Worm (Caenorhabditis elegans): ENCODE results near the gene glr-2.
A peak's percentile ranks its signal among the peaks of the same experiment; 100 is the strongest.

glr-2 gene

ce11 chrIII:7101814-7102477, 42.8 kb downstream of the glr-2 start (continued):
- TF ChIP-seq bed-1 (GFP tag; IDR thresholded peaks at IDR 0.05) (no peak), hrde-1 (tag; optimal IDR thresholded peaks at IDR 0.05; ENCODE audit: borderline replicate concordance) (peak; percentile 96), F33H1.4 (GFP tag; IDR thresholded peaks at IDR 0.05) (peak; percentile 35), attf-3 (GFP tag; conservative IDR thresholded peaks at IDR 0.05) (no peak), snpc-3.4 (tag; optimal IDR thresholded peaks at IDR 0.05) (peak; percentile 88), egl-44 (GFP tag; IDR thresholded peaks at IDR 0.05) (no peak; the same call in 1 of the 2 replicates), nhr-179 (tag; optimal IDR thresholded peaks at IDR 0.05) (no peak), attf-5 (GFP tag; optimal IDR thresholded peaks at IDR 0.05) (peak; percentile 22), B0336.3 (GFP tag; IDR thresholded peaks at IDR 0.05) (peak; percentile 97), somi-1 (GFP tag; optimal IDR thresholded peaks at IDR 0.05) (no peak), ccch-3 (GFP tag; optimal IDR thresholded peaks at IDR 0.05) (no peak), egl-18 (GFP tag; IDR thresholded peaks at IDR 0.05) (no peak), mel-28 (tag; optimal IDR thresholded peaks at IDR 0.05; ENCODE audit: borderline replicate concordance) (no peak), bed-2 (GFP tag; IDR thresholded peaks at IDR 0.05) (no peak), attf-6 (GFP tag; IDR thresholded peaks at IDR 0.05) (peak; percentile 90), lsl-1 (GFP tag; optimal IDR thresholded peaks at IDR 0.05) (peak; percentile 59), F57C9.4 (tag; optimal IDR thresholded peaks at IDR 0.05) (no peak), nfya-1 (tag; optimal IDR thresholded peaks at IDR 0.05; ENCODE audit: borderline replicate concordance, insufficient read depth) (no peak), F49E8.2 (tag; optimal IDR thresholded peaks at IDR 0.05; ENCODE audit: insufficient read depth) (peak; percentile 88), ceh-100 (GFP tag; IDR thresholded peaks at IDR 0.05) (peak; percentile 35), ztf-3 (GFP tag; optimal IDR thresholded peaks at IDR 0.05) (no peak), nhr-27 (tag; optimal IDR thresholded peaks at IDR 0.05) (no peak), nfya-2 (GFP tag; IDR thresholded peaks at IDR 0.05) (0 out of 2 replicates have a peak, but pooled peaks have one; percentile 22), ceh-79 (tag; optimal IDR thresholded peaks at IDR 0.05) (no peak), atf-7 (tag; optimal IDR thresholded peaks at IDR 0.05) (peak; percentile 24), F22D6.2 (tag; optimal IDR thresholded peaks at IDR 0.05) (no peak), hmg-20 (GFP tag; IDR thresholded peaks at IDR 0.05) (0 out of 2 replicates have a peak, but pooled peaks have one; percentile 34), Y53G8AR.9 (GFP tag; conservative IDR thresholded peaks at IDR 0.05) (peak; percentile 83), dpff-1 (tag; optimal IDR thresholded peaks at IDR 0.05) (no peak), let-526 (GFP tag; IDR thresholded peaks at IDR 0.05) (no peak), T07F8.4 (tag; optimal IDR thresholded peaks at IDR 0.05) (no peak)

DNA sequence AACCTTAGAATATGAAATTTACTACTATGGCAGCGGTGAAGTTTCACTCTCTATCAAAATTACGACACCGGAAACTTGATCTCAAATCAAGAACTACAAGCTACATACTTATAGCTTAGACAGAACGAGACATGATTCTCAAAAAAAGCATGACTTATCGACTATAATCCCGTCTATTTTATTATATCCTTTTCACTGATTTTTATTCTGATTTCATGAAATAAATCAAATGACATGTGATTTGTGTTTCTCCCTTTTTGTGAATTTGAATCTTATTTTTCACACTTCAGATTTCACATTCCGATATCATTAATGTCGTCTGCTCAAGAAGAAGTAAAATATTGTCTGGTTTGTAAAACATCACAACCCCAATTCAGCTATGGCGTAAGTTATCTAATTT, 44.8 kb downstream of the glr-2 start, which contains the start of gene ZK418.11:
Gene ZK418.11, plus strand, starts transcription at position 289 of the 400 bp plus-strand sequence.
- no peak for TF ChIP-seq nhr-120 (GFP tag; IDR thresholded peaks at IDR 0.05)
- TF ChIP-seq madf-10 (tag; optimal IDR thresholded peaks at IDR 0.05): no peak
- TF ChIP-seq dpff-1 (tag; optimal IDR thresholded peaks at IDR 0.05): no peak
- no peak for TF ChIP-seq ztf-22 (GFP tag; optimal IDR thresholded peaks at IDR 0.05)
- TF ChIP-seq hlh-26 (GFP tag; conservative IDR thresholded peaks at IDR 0.05): no peak
- no peak for TF ChIP-seq gei-17 (GFP tag; optimal IDR thresholded peaks at IDR 0.05)
- TF ChIP-seq hlh-12 (tag; optimal IDR thresholded peaks at IDR 0.05): no peak
- TF ChIP-seq B0261.1 (tag; optimal IDR thresholded peaks at IDR 0.05): no peak
- TF ChIP-seq rec-8 (tag; optimal IDR thresholded peaks at IDR 0.05): no peak
- no peak for TF ChIP-seq B0019.2 (GFP tag; conservative IDR thresholded peaks at IDR 0.05)
- TF ChIP-seq hmg-1.2 (GFP tag; IDR thresholded peaks at IDR 0.05): no peak
- no peak for TF ChIP-seq K11D2.4 (GFP tag; IDR thresholded peaks at IDR 0.05)
- TF ChIP-seq ztf-26 (tag; optimal IDR thresholded peaks at IDR 0.05): no peak
- no peak for TF ChIP-seq nhr-27 (tag; optimal IDR thresholded peaks at IDR 0.05)
- no peak for TF ChIP-seq atf-7 (tag; optimal IDR thresholded peaks at IDR 0.05)
- TF ChIP-seq attf-6 (GFP tag; IDR thresholded peaks at IDR 0.05): no peak
- TF ChIP-seq tbx-9 (tag; optimal IDR thresholded peaks at IDR 0.05; ENCODE audit: borderline replicate concordance): no peak
